Worm (Caenorhabditis elegans) whole organism, L4 larva: ENCODE data around the gene fkb-1.

Experiments used
- D1046.2 ChIP-seq: fragments of 200-800 bp; sonication (Bioruptor generic); IDR thresholded peaks from 2 replicates; pipeline ENCODE4 v1.3.6; 2022; ENCODE audit warnings: missing genetic modification characterization, missing compliant biosample characterization
- F10B5.3 ChIP-seq: sonication (generic microtip); optimal IDR thresholded peaks from 2 replicates; lab custom pipeline; 2016; ENCODE audit warnings: mild to moderate bottlenecking, missing genetic modification characterization, missing compliant biosample characterization
- F49E8.2 ChIP-seq: sonication (generic microtip); optimal IDR thresholded peaks from 2 replicates; lab custom pipeline; 2016; ENCODE audit warnings: missing compliant biosample characterization, mild to moderate bottlenecking, missing genetic modification characterization, borderline replicate concordance
- R02D3.7 ChIP-seq: fragments of 150-350 bp; sonication (generic microtip); optimal IDR thresholded peaks from 3 replicates; lab custom pipeline; 2014; ENCODE audit warnings: missing biosample characterization, missing genetic modification characterization
- T26A8.4 ChIP-seq: fragments of 200-800 bp; sonication (Bioruptor generic); IDR thresholded peaks from 2 replicates; pipeline ENCODE4 v1.3.6; 2022; ENCODE audit warnings: missing genetic modification characterization, missing compliant biosample characterization
- Y105C5A.15 ChIP-seq: fragments of 200-800 bp; sonication (Bioruptor generic); IDR thresholded peaks from 2 replicates; pipeline ENCODE4 v1.3.6; 2022; ENCODE audit warnings: missing genetic modification characterization, missing compliant biosample characterization
- Y48G9A.11 ChIP-seq: fragments of 200-800 bp; sonication (Bioruptor generic); IDR thresholded peaks from 2 replicates; pipeline ENCODE4 v1.3.6; 2022; ENCODE audit warnings: missing genetic modification reagents, missing genetic modification characterization, missing compliant biosample characterization
- Y5F2A.4 ChIP-seq: fragments of 200-800 bp; sonication (Bioruptor generic); optimal IDR thresholded peaks from 2 replicates; lab custom pipeline; 2018; ENCODE audit warnings: mild to moderate bottlenecking, missing genetic modification characterization, missing compliant biosample characterization
- ZK337.2 ChIP-seq: fragments of 200-800 bp; sonication (Bioruptor generic); IDR thresholded peaks from 2 replicates; pipeline ENCODE4 v1.3.6; 2022; ENCODE audit warnings: missing genetic modification reagents, missing genetic modification characterization, missing compliant biosample characterization
- aha-1 ChIP-seq: fragments of 150-350 bp; peaks from one replicate; lab custom pipeline; 2014; ENCODE audit warnings: missing biosample characterization, missing genetic modification characterization
- aly-2 ChIP-seq: sonication (generic microtip); optimal IDR thresholded peaks from 2 replicates; lab custom pipeline; 2018; ENCODE audit warnings: missing biosample characterization, missing genetic modification characterization
- arid-1 ChIP-seq: fragments of 200-800 bp; sonication (Bioruptor generic); conservative IDR thresholded peaks from 2 replicates; pipeline ENCODE4 v1.3.6; 2022; ENCODE audit warnings: missing genetic modification reagents, missing genetic modification characterization, missing compliant biosample characterization
- ceh-20 ChIP-seq: fragments of 200-800 bp; sonication (Bioruptor generic); IDR thresholded peaks from 2 replicates; pipeline ENCODE4 v1.3.6; 2022; ENCODE audit warnings: missing genetic modification reagents, missing genetic modification characterization, missing compliant biosample characterization
- ceh-44 ChIP-seq: fragments of 200-800 bp; sonication (Bioruptor generic); IDR thresholded peaks from 2 replicates; pipeline ENCODE4 v1.3.6; 2022; ENCODE audit warnings: missing genetic modification reagents, missing genetic modification characterization, missing compliant biosample characterization
- ceh-62 ChIP-seq: sonication (generic microtip); optimal IDR thresholded peaks from 2 replicates; lab custom pipeline; 2017; ENCODE audit warnings: missing biosample characterization, missing genetic modification characterization
- ctbp-1 ChIP-seq: fragments of 200-800 bp; sonication (Bioruptor generic); IDR thresholded peaks from 2 replicates; pipeline ENCODE4 v1.3.6; 2022; ENCODE audit warnings: missing genetic modification reagents, missing genetic modification characterization, missing compliant biosample characterization
- daf-12 ChIP-seq: fragments of 150-350 bp; optimal IDR thresholded peaks from 2 replicates; lab custom pipeline; 2014; ENCODE audit warnings: missing biosample characterization, missing genetic modification reagents, missing genetic modification characterization
- daf-16 ChIP-seq, 3 experiments: sonication (generic microtip); optimal IDR thresholded peaks; 2 replicates each; lab custom pipeline; 2016 to 2017; ENCODE audit warnings: missing genetic modification characterization in 3 of 3, missing genetic modification reagents in 3 of 3, mild to moderate bottlenecking in 2 of 3, missing compliant biosample characterization in 2 of 3, missing biosample characterization in 1 of 3, moderate library complexity in 1 of 3
- dmd-6 ChIP-seq: fragments of 200-800 bp; sonication (Bioruptor generic); IDR thresholded peaks from 2 replicates; pipeline ENCODE4 v1.3.6; 2022; ENCODE audit warnings: missing genetic modification reagents, missing genetic modification characterization, missing compliant biosample characterization
- dmd-8 ChIP-seq: fragments of 200-800 bp; sonication (Bioruptor generic); IDR thresholded peaks from 2 replicates; pipeline ENCODE4 v1.3.6; 2022; ENCODE audit warnings: missing genetic modification characterization, missing compliant biosample characterization
- dpl-1 ChIP-seq: fragments of 150-350 bp; optimal IDR thresholded peaks from 2 replicates; lab custom pipeline; 2014; ENCODE audit warnings: missing biosample characterization, missing genetic modification reagents, missing genetic modification characterization
- egl-27 ChIP-seq: sonication (generic microtip); optimal IDR thresholded peaks from 3 replicates; lab custom pipeline; 2017; ENCODE audit warnings: missing biosample characterization, missing genetic modification reagents, missing genetic modification characterization
- fkh-10 ChIP-seq: fragments of 150-350 bp; optimal IDR thresholded peaks from 2 replicates; lab custom pipeline; 2014; ENCODE audit warnings: missing biosample characterization, missing genetic modification reagents, missing genetic modification characterization
- gei-8 ChIP-seq: fragments of 200-800 bp; sonication (Bioruptor generic); optimal IDR thresholded peaks from 2 replicates; lab custom pipeline; 2018; ENCODE audit warnings: mild to moderate bottlenecking, missing genetic modification characterization, missing compliant biosample characterization
- hif-1 ChIP-seq, 2 experiments: sonication (generic microtip); optimal IDR thresholded peaks; 2 replicates each; lab custom pipeline; 2016 to 2017; ENCODE audit warnings: missing compliant biosample characterization in 2 of 2, missing genetic modification characterization in 2 of 2, missing genetic modification reagents in 2 of 2, missing genotype in 2 of 2, mild to moderate bottlenecking in 1 of 2
- hlh-11 ChIP-seq: fragments of 200-800 bp; sonication (Bioruptor generic); optimal IDR thresholded peaks from 2 replicates; lab custom pipeline; 2018; ENCODE audit warnings: mild to moderate bottlenecking, missing genetic modification characterization, missing compliant biosample characterization
- hlh-30 ChIP-seq: sonication (generic microtip); optimal IDR thresholded peaks from 2 replicates; lab custom pipeline; 2017; ENCODE audit warnings: antibody characterized with exemption, mild to moderate bottlenecking, missing genetic modification characterization, missing compliant biosample characterization; ENCODE audit not compliant: insufficient read depth
- hmg-1.1 ChIP-seq: fragments of 200-800 bp; sonication (Bioruptor generic); IDR thresholded peaks from 2 replicates; pipeline ENCODE4 v1.3.6; 2022; ENCODE audit warnings: missing genetic modification reagents, missing genetic modification characterization, missing compliant biosample characterization
- lin-1 ChIP-seq: fragments of 200-800 bp; sonication (Bioruptor generic); IDR thresholded peaks from 2 replicates; pipeline ENCODE4 v1.3.6; 2022; ENCODE audit warnings: missing genetic modification reagents, missing genetic modification characterization, missing compliant biosample characterization
- lin-13 ChIP-seq: fragments of 150-350 bp; optimal IDR thresholded peaks from 2 replicates; lab custom pipeline; 2014; ENCODE audit warnings: missing biosample characterization, missing genetic modification reagents, missing genetic modification characterization
- lin-29 ChIP-seq: fragments of 200-800 bp; sonication (Bioruptor generic); IDR thresholded peaks from 2 replicates; pipeline ENCODE4 v1.3.6; 2022; ENCODE audit warnings: missing genetic modification reagents, missing genetic modification characterization, missing compliant biosample characterization
- lin-38 ChIP-seq: fragments of 200-800 bp; sonication (Bioruptor generic); IDR thresholded peaks from 2 replicates; pipeline ENCODE4 v1.3.6; 2022; ENCODE audit warnings: missing genetic modification reagents, missing genetic modification characterization, missing compliant biosample characterization
- lir-3 ChIP-seq: sonication (generic microtip); optimal IDR thresholded peaks from 2 replicates; lab custom pipeline; 2016; ENCODE audit warnings: mild to moderate bottlenecking, missing genetic modification characterization, missing compliant biosample characterization
- lsy-2 ChIP-seq, 2 experiments: fragments of 150-350 bp in 1 of 2; sonication (generic microtip) in 1 of 2; optimal IDR thresholded peaks; 2 replicates each; lab custom pipeline; 2014 to 2017; ENCODE audit warnings: missing biosample characterization in 2 of 2, missing genetic modification characterization in 2 of 2
- madf-5 ChIP-seq, 2 experiments: fragments of 200-800 bp; sonication (Bioruptor generic); IDR thresholded peaks; 2 replicates each; pipeline ENCODE4 v1.3.6; 2022; ENCODE audit warnings: missing compliant biosample characterization in 2 of 2, missing genetic modification characterization in 2 of 2
- mdt-29 ChIP-seq: fragments of 200-800 bp; sonication (Bioruptor generic); IDR thresholded peaks from 2 replicates; pipeline ENCODE4 v1.3.6; 2022; ENCODE audit warnings: missing genetic modification reagents, missing genetic modification characterization, missing compliant biosample characterization
- nhr-10 ChIP-seq: fragments of 150-350 bp; optimal IDR thresholded peaks from 2 replicates; lab custom pipeline; 2014; ENCODE audit warnings: missing biosample characterization, missing genetic modification characterization
- nhr-102 ChIP-seq: sonication (generic microtip); optimal IDR thresholded peaks from 2 replicates; lab custom pipeline; 2016; ENCODE audit warnings: mild to moderate bottlenecking, missing genetic modification characterization, moderate library complexity, missing compliant biosample characterization
- nhr-111 ChIP-seq: fragments of 200-800 bp; sonication (Bioruptor generic); optimal IDR thresholded peaks from 2 replicates; lab custom pipeline; 2018; ENCODE audit warnings: mild to moderate bottlenecking, missing genetic modification characterization, missing compliant biosample characterization
- nhr-28 ChIP-seq: fragments of 150-350 bp; optimal IDR thresholded peaks from 2 replicates; lab custom pipeline; 2014; ENCODE audit warnings: missing biosample characterization, missing genetic modification characterization
- nhr-41 ChIP-seq: fragments of 200-800 bp; sonication (Bioruptor generic); IDR thresholded peaks from 2 replicates; pipeline ENCODE4 v1.3.6; 2022; ENCODE audit warnings: missing genetic modification reagents, missing genetic modification characterization, missing compliant biosample characterization
- nhr-42 ChIP-seq: fragments of 200-800 bp; sonication (Bioruptor generic); IDR thresholded peaks from 2 replicates; pipeline ENCODE4 v1.3.6; 2022; ENCODE audit warnings: missing genetic modification characterization, missing compliant biosample characterization
- nhr-76 ChIP-seq: fragments of 150-350 bp; optimal IDR thresholded peaks from 2 replicates; lab custom pipeline; 2014; ENCODE audit warnings: missing biosample characterization, missing genetic modification characterization
- nhr-77 ChIP-seq: fragments of 150-350 bp; optimal IDR thresholded peaks from 2 replicates; lab custom pipeline; 2014; ENCODE audit warnings: missing biosample characterization, missing genetic modification characterization
- pqm-1 ChIP-seq: sonication (generic microtip); optimal IDR thresholded peaks from 2 replicates; lab custom pipeline; 2017; ENCODE audit warnings: missing biosample characterization, missing genetic modification characterization
- set-16 ChIP-seq: fragments of 200-800 bp; sonication (Bioruptor generic); IDR thresholded peaks from 2 replicates; pipeline ENCODE4 v1.3.6; 2022; ENCODE audit warnings: missing genetic modification reagents, missing genetic modification characterization, missing compliant biosample characterization
- snpc-4 ChIP-seq: fragments of 150-350 bp; optimal IDR thresholded peaks from 2 replicates; lab custom pipeline; 2014; ENCODE audit warnings: missing biosample characterization, missing genetic modification characterization
- tra-1 ChIP-seq: fragments of 200-800 bp; sonication (Bioruptor generic); IDR thresholded peaks from 2 replicates; pipeline ENCODE4 v1.3.6; 2022; ENCODE audit warnings: missing genetic modification reagents, missing genetic modification characterization, missing compliant biosample characterization
- unc-39 ChIP-seq: sonication (generic microtip); optimal IDR thresholded peaks from 2 replicates; lab custom pipeline; 2017; ENCODE audit warnings: missing biosample characterization, missing genetic modification characterization
- vab-7 ChIP-seq: fragments of 200-800 bp; sonication (Bioruptor generic); IDR thresholded peaks from 2 replicates; pipeline ENCODE4 v1.3.6; 2022; ENCODE audit warnings: missing genetic modification reagents, missing genetic modification characterization, missing compliant biosample characterization
- zfp-3 ChIP-seq: fragments of 200-800 bp; sonication (Bioruptor generic); conservative IDR thresholded peaks from 2 replicates; pipeline ENCODE4 v1.3.6; 2022; ENCODE audit warnings: missing genetic modification reagents, missing genetic modification characterization, missing compliant biosample characterization

Gene fkb-1

DNA sequence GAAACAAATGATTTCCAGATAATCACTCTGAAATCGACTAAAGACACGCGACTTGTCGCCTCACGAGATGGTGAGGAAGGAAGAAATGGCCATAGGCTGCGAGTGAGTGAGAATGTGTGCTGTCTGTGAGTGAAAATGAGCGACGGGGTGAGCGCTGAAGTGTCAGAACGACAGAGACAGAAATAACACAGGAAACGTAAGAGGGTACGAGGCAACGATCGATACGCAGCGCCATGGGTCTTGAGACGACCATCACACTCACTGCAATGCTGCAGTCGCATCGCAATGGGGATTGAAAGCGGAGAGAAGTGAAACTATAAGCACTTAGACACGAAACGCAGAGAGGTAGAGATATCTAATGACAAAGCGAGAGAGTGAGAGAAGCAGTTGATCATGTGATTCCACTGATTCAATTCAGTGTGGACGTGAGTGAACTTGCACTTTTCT, 46.4 kb downstream of the fkb-1 start (continued):
- TF ChIP-seq tra-1 (peak; percentile 76), arid-1 (peak; percentile 53), T26A8.4 (GFP tag; lab: Robert Waterston, UW) (peak; percentile 89), ceh-20 (GFP tag; lab: Robert Waterston, UW) (peak; percentile 89), dmd-8 (GFP tag; lab: Robert Waterston, UW) (0 out of 2 replicates have a peak, but pooled peaks have one; percentile 20), zfp-3 (GFP tag; lab: Robert Waterston, UW) (0 out of 2 replicates have a peak, but pooled peaks have one; percentile 23), lin-1 (GFP tag; lab: Robert Waterston, UW) (no peak), nhr-102 (tag; lab: Kevin White, UChicago) (peak; percentile 86), daf-16 (GFP tag; optimal IDR thresholded peaks at IDR 0.05; lab: Kevin White, UChicago) (peak; percentile 51 to 71), daf-16 (tag; optimal IDR thresholded peaks at IDR 0.05; lab: Kevin White, UChicago) (peak; percentile 74), ceh-44 (GFP tag; lab: Robert Waterston, UW) (0 out of 2 replicates have a peak, but pooled peaks have one; percentile 24), egl-27 (tag; lab: Kevin White, UChicago) (no peak), D1046.2 (no peak), ZK337.2 (GFP tag; lab: Robert Waterston, UW) (no peak), nhr-41 (GFP tag; lab: Robert Waterston, UW) (no peak), nhr-76 (tag; lab: Kevin White, UChicago) (no peak), dmd-6 (GFP tag; lab: Robert Waterston, UW) (peak; percentile 84), Y105C5A.15 (GFP tag; lab: Robert Waterston, UW) (no peak), snpc-4 (tag; lab: Kevin White, UChicago) (no peak), ctbp-1 (peak; percentile 86), gei-8 (GFP tag; lab: Kevin White, UChicago) (peak; percentile 83), aly-2 (tag; lab: Kevin White, UChicago) (no peak), nhr-10 (tag; lab: Kevin White, UChicago) (peak; percentile 54), hlh-30 (tag; lab: Kevin White, UChicago) (peak; percentile 99), nhr-111 (GFP tag; lab: Kevin White, UChicago) (no peak), hif-1 (tag; optimal IDR thresholded peaks at IDR 0.05; lab: Kevin White, UChicago) (peak; percentile 60 to 86), lsy-2 (tag; optimal IDR thresholded peaks at IDR 0.05; lab: Kevin White, UChicago) (peak; percentile 86 to 93), Y48G9A.11 (no peak), unc-39 (tag; lab: Kevin White, UChicago) (peak; percentile 48), nhr-77 (tag; lab: Kevin White, UChicago) (peak; percentile 63), hmg-1.1 (peak; percentile 93), daf-12 (peak; percentile 13), mdt-29 (GFP tag; lab: Robert Waterston, UW) (peak; percentile 76; the same call in 1 of the 2 replicates), R02D3.7 (tag; lab: Kevin White, UChicago) (no peak), F10B5.3 (no peak), dpl-1 (GFP tag; lab: Kevin White, UChicago) (peak; percentile 65), pqm-1 (tag; lab: Kevin White, UChicago) (peak; percentile 3), nhr-42 (GFP tag; lab: Robert Waterston, UW) (peak; percentile 89), lin-29 (GFP tag; lab: Robert Waterston, UW) (0 out of 2 replicates have a peak, but pooled peaks have one; percentile 59), hlh-11 (peak; percentile 97), F49E8.2 (tag; lab: Kevin White, UChicago) (no peak), lir-3 (tag; lab: Kevin White, UChicago) (peak; percentile 30), vab-7 (GFP tag; lab: Robert Waterston, UW) (peak; percentile 71; the same call in 1 of the 2 replicates), ceh-62 (tag; lab: Kevin White, UChicago) (no peak), lin-13 (peak; percentile 72), fkh-10 (GFP tag; lab: Kevin White, UChicago) (peak; percentile 87), lin-38 (GFP tag; lab: Robert Waterston, UW) (peak; percentile 78), Y5F2A.4 (GFP tag; lab: Kevin White, UChicago) (no peak), madf-5 (GFP tag; IDR thresholded peaks at IDR 0.05; lab: Robert Waterston, UW) (no peak), set-16 (peak; percentile 78), nhr-28 (peak; percentile 88), aha-1 (tag; lab: Kevin White, UChicago) (peak; percentile 99)
